Fruit fly (Drosophila melanogaster) whole organism, embryonic: Measurements from ENCODE around the gene Atat.
A peak's percentile ranks its signal among the peaks of the same experiment; 100 is the strongest.

Experiments
- Aef1 ChIP-seq: fragments of 200-800 bp; sonication (Bioruptor generic); IDR thresholded peaks from 3 replicates; pipeline ENCODE4 v1.3.6; 2022; ENCODE audit warnings: missing biosample characterization, missing genetic modification characterization
- Asciz ChIP-seq: fragments of 200-800 bp; sonication (Bioruptor generic); optimal IDR thresholded peaks from 2 replicates; lab custom pipeline; 2017; ENCODE audit warnings: missing biosample characterization, mild to moderate bottlenecking, missing genetic modification characterization, missing genetic modification reagents
- Awh ChIP-seq: fragments of 200-800 bp; sonication (Bioruptor generic); IDR thresholded peaks from 2 replicates; pipeline ENCODE4, ENCODE4 v1.3.6; 2022; ENCODE audit warnings: missing biosample characterization, missing genetic modification characterization
- B-H2 ChIP-seq: fragments of 200-800 bp; sonication (Bioruptor generic); optimal IDR thresholded peaks from 2 replicates; lab custom pipeline; 2018; ENCODE audit warnings: missing biosample characterization, mild to moderate bottlenecking, missing genetic modification characterization
- BEAF-32 ChIP-seq: fragments of 200-800 bp; sonication (Bioruptor generic); optimal IDR thresholded peaks from 3 replicates; lab custom pipeline; 2017; ENCODE audit warnings: missing biosample characterization, missing genetic modification characterization, mild to moderate bottlenecking, moderate library complexity, missing genetic modification reagents
- CG10366 ChIP-seq: fragments of 200-800 bp; sonication (Bioruptor generic); IDR thresholded peaks from 2 replicates; pipeline ENCODE4 v1.3.6; 2022; ENCODE audit warnings: missing biosample characterization, missing genetic modification characterization
- CG14050 ChIP-seq: fragments of 200-800 bp; sonication (Bioruptor generic); IDR thresholded peaks from 3 replicates; pipeline ENCODE4 v1.3.6; 2022; ENCODE audit warnings: missing biosample characterization, missing genetic modification characterization
- CG15514 ChIP-seq: fragments of 200-800 bp; sonication (Bioruptor generic); optimal IDR thresholded peaks from 3 replicates; lab custom pipeline; 2017; ENCODE audit warnings: missing biosample characterization, missing genetic modification characterization, mild to moderate bottlenecking, moderate library complexity, missing genetic modification reagents
- CG15601 ChIP-seq: fragments of 200-800 bp; sonication (Bioruptor generic); optimal IDR thresholded peaks from 3 replicates; lab custom pipeline; 2019; ENCODE audit warnings: missing biosample characterization, mild to moderate bottlenecking, missing genetic modification characterization, moderate library complexity
- CG1603 ChIP-seq: fragments of 200-800 bp; sonication (Bioruptor generic); optimal IDR thresholded peaks from 2 replicates; lab custom pipeline; 2019; ENCODE audit warnings: missing biosample characterization, mild to moderate bottlenecking, missing genetic modification characterization, moderate library complexity
- CG1647 ChIP-seq: fragments of 200-800 bp; sonication (Bioruptor generic); optimal IDR thresholded peaks from 3 replicates; lab custom pipeline; 2016; ENCODE audit warnings: missing biosample characterization, missing genetic modification characterization
- CG17385 ChIP-seq: fragments of 200-800 bp; sonication (Bioruptor generic); optimal IDR thresholded peaks from 3 replicates; lab custom pipeline; 2018; ENCODE audit warnings: missing biosample characterization, mild to moderate bottlenecking, missing genetic modification characterization
- CG17612 ChIP-seq: fragments of 200-800 bp; sonication (Bioruptor generic); IDR thresholded peaks from 2 replicates; pipeline ENCODE4 v1.3.6; 2022; ENCODE audit warnings: missing biosample characterization, missing genetic modification characterization
- CG1792 ChIP-seq: fragments of 200-800 bp; sonication (Bioruptor generic); optimal IDR thresholded peaks from 2 replicates; lab custom pipeline; 2016; ENCODE audit warnings: missing biosample characterization, missing genetic modification characterization
- CG18011 ChIP-seq: fragments of 200-800 bp; sonication (Bioruptor generic); optimal IDR thresholded peaks from 2 replicates; lab custom pipeline; 2017; ENCODE audit warnings: missing biosample characterization, missing genetic modification characterization, mild to moderate bottlenecking, moderate library complexity, missing genotype
- CG2129 ChIP-seq: fragments of 200-800 bp; sonication (Bioruptor generic); IDR thresholded peaks from 2 replicates; pipeline ENCODE4 v1.3.6; 2022; ENCODE audit warnings: missing biosample characterization, missing genetic modification characterization; ENCODE audit not compliant: partially characterized antibody
- CG2199 ChIP-seq: fragments of 200-800 bp; sonication (Bioruptor generic); IDR thresholded peaks from 3 replicates; pipeline ENCODE4 v1.3.6; 2022; ENCODE audit warnings: missing biosample characterization, missing genetic modification characterization
- CG32772 ChIP-seq: fragments of 200-800 bp; sonication (Bioruptor generic); IDR thresholded peaks from 2 replicates; pipeline ENCODE4 v1.3.6; 2022; ENCODE audit warnings: missing biosample characterization, missing genetic modification characterization
- CG4730 ChIP-seq: fragments of 200-800 bp; sonication (Bioruptor generic); IDR thresholded peaks from 2 replicates; pipeline ENCODE4 v1.3.6; 2022; ENCODE audit warnings: missing biosample characterization, missing genetic modification characterization
- CG5180 ChIP-seq: fragments of 200-800 bp; sonication (Bioruptor generic); optimal IDR thresholded peaks from 3 replicates; lab custom pipeline; 2017; ENCODE audit warnings: missing biosample characterization, missing genetic modification characterization, mild to moderate bottlenecking, moderate library complexity, missing genetic modification reagents
- CG8944 ChIP-seq: fragments of 200-800 bp; sonication (Bioruptor generic); optimal IDR thresholded peaks from 3 replicates; lab custom pipeline; 2016; ENCODE audit warnings: missing biosample characterization, missing genetic modification characterization
- CkIIα-i1 ChIP-seq: fragments of 200-800 bp; sonication (Bioruptor generic); IDR thresholded peaks from 2 replicates; pipeline ENCODE4 v1.3.6; 2022; ENCODE audit warnings: missing biosample characterization, missing genetic modification characterization
- D19A ChIP-seq: fragments of 200-800 bp; optimal IDR thresholded peaks from 3 replicates; lab custom pipeline; 2019; ENCODE audit warnings: missing biosample characterization, mild to moderate bottlenecking, missing genetic modification characterization, moderate library complexity
- Deaf1 ChIP-seq: fragments of 200-800 bp; optimal IDR thresholded peaks from 3 replicates; lab custom pipeline; 2019; ENCODE audit warnings: missing biosample characterization, mild to moderate bottlenecking, missing genetic modification characterization, moderate library complexity
- Dip2 ChIP-seq: fragments of 200-800 bp; sonication (Bioruptor generic); IDR thresholded peaks from 2 replicates; pipeline ENCODE4 v1.3.6; 2022; ENCODE audit warnings: missing biosample characterization, missing genetic modification characterization
- Gsc ChIP-seq: fragments of 200-800 bp; sonication (Bioruptor generic); IDR thresholded peaks from 2 replicates; pipeline ENCODE4 v1.3.6; 2022; ENCODE audit warnings: missing biosample characterization, missing genetic modification characterization
- HHEX ChIP-seq: fragments of 200-800 bp; sonication (Bioruptor generic); optimal IDR thresholded peaks from 3 replicates; lab custom pipeline; 2017; ENCODE audit warnings: missing biosample characterization, mild to moderate bottlenecking, missing genetic modification characterization, missing genetic modification reagents
- Hand ChIP-seq: fragments of 200-800 bp; sonication (Bioruptor generic); optimal IDR thresholded peaks from 2 replicates; lab custom pipeline; 2017; ENCODE audit warnings: mild to moderate bottlenecking, missing biosample characterization, missing genetic modification reagents, missing genetic modification characterization
- HmgD ChIP-seq: fragments of 200-800 bp; sonication (Bioruptor generic); optimal IDR thresholded peaks from 3 replicates; lab custom pipeline; 2016; ENCODE audit warnings: missing biosample characterization, missing genetic modification characterization
- Hmx ChIP-seq: fragments of 200-800 bp; sonication (Bioruptor generic); optimal IDR thresholded peaks from 2 replicates; lab custom pipeline; 2016; ENCODE audit warnings: missing biosample characterization, missing genetic modification characterization
- Hr51 ChIP-seq, 2 experiments: fragments of 200-800 bp; sonication (Bioruptor generic); optimal IDR thresholded peaks; 2 replicates in 1 of 2; 3 replicates in 1 of 2; lab custom pipeline; 2016 to 2018; ENCODE audit warnings: missing biosample characterization in 2 of 2, missing genetic modification characterization in 2 of 2, mild to moderate bottlenecking in 1 of 2, moderate library complexity in 1 of 2
- Mad ChIP-seq: fragments of 200-800 bp; sonication (Bioruptor generic); optimal IDR thresholded peaks from 2 replicates; lab custom pipeline; 2016; ENCODE audit warnings: missing biosample characterization, missing genetic modification characterization
- Max ChIP-seq: fragments of 200-800 bp; sonication (Bioruptor generic); optimal IDR thresholded peaks from 2 replicates; lab custom pipeline; 2016; ENCODE audit warnings: missing biosample characterization, mild to moderate bottlenecking, missing genetic modification characterization
- Mrtf ChIP-seq: fragments of 200-800 bp; sonication (Bioruptor generic); IDR thresholded peaks from 3 replicates; pipeline ENCODE4 v1.3.6; 2022; ENCODE audit warnings: missing biosample characterization, missing genetic modification characterization
- Nf-YC ChIP-seq: fragments of 200-800 bp; optimal IDR thresholded peaks from 3 replicates; lab custom pipeline; 2019; ENCODE audit warnings: missing biosample characterization, mild to moderate bottlenecking, missing genetic modification characterization, moderate library complexity
- Optix ChIP-seq: fragments of 200-800 bp; sonication (Bioruptor generic); IDR thresholded peaks from 3 replicates; pipeline ENCODE4 v1.3.6; 2022; ENCODE audit warnings: missing biosample characterization, missing genetic modification characterization
- TFAM ChIP-seq: fragments of 200-800 bp; sonication (Bioruptor generic); optimal IDR thresholded peaks from 2 replicates; lab custom pipeline; 2017; ENCODE audit warnings: missing biosample characterization, missing genetic modification characterization, inconsistent platforms
- bigmax ChIP-seq: fragments of 200-800 bp; sonication (Bioruptor generic); optimal IDR thresholded peaks from 2 replicates; lab custom pipeline; 2018; ENCODE audit warnings: missing biosample characterization, mild to moderate bottlenecking, missing genetic modification characterization
- corto ChIP-seq: fragments of 200-800 bp; sonication (Bioruptor generic); optimal IDR thresholded peaks from 2 replicates; lab custom pipeline; 2016; ENCODE audit warnings: missing biosample characterization, mild to moderate bottlenecking, missing genetic modification characterization, moderate library complexity
- esg ChIP-seq: fragments of 200-800 bp; sonication (Bioruptor generic); conservative IDR thresholded peaks from 2 replicates; pipeline ENCODE4 v1.3.6; 2022; ENCODE audit warnings: missing biosample characterization, missing genetic modification characterization
- fd3F ChIP-seq: fragments of 200-800 bp; sonication (Bioruptor generic); optimal IDR thresholded peaks from 2 replicates; lab custom pipeline; 2018; ENCODE audit warnings: missing biosample characterization, mild to moderate bottlenecking, missing genetic modification characterization, moderate library complexity
- gem ChIP-seq: fragments of 200-800 bp; sonication (Bioruptor generic); optimal IDR thresholded peaks from 2 replicates; lab custom pipeline; 2019; ENCODE audit warnings: missing biosample characterization, mild to moderate bottlenecking, missing genetic modification characterization, moderate library complexity
- gfzf ChIP-seq: fragments of 200-800 bp; sonication (Bioruptor generic); optimal IDR thresholded peaks from 2 replicates; lab custom pipeline; 2016; ENCODE audit warnings: missing biosample characterization, mild to moderate bottlenecking, missing genetic modification characterization, moderate library complexity
- jumu ChIP-seq: fragments of 200-800 bp; sonication (Bioruptor generic); optimal IDR thresholded peaks from 3 replicates; lab custom pipeline; 2016; ENCODE audit warnings: missing biosample characterization, missing genetic modification characterization
- mam ChIP-seq: fragments of 200-800 bp; sonication (Bioruptor generic); optimal IDR thresholded peaks from 3 replicates; lab custom pipeline; 2016; ENCODE audit warnings: missing biosample characterization, missing genetic modification characterization
- pfk ChIP-seq: fragments of 200-800 bp; sonication (Bioruptor generic); optimal IDR thresholded peaks from 2 replicates; lab custom pipeline; 2018; ENCODE audit warnings: missing biosample characterization, mild to moderate bottlenecking, missing genetic modification characterization, moderate library complexity
- stc ChIP-seq: fragments of 200-800 bp; sonication (Bioruptor generic); IDR thresholded peaks from 2 replicates; pipeline ENCODE4 v1.3.6; 2022; ENCODE audit warnings: missing biosample characterization, missing genetic modification characterization
- tio ChIP-seq: fragments of 200-800 bp; sonication (Bioruptor generic); optimal IDR thresholded peaks from 2 replicates; lab custom pipeline; 2017; ENCODE audit warnings: missing biosample characterization, missing genetic modification characterization, inconsistent platforms
- wor ChIP-seq: fragments of 200-800 bp; sonication (Bioruptor generic); IDR thresholded peaks from 2 replicates; pipeline ENCODE4 v1.3.6; 2022; ENCODE audit warnings: missing biosample characterization, missing genetic modification characterization

Atat gene

DNA sequence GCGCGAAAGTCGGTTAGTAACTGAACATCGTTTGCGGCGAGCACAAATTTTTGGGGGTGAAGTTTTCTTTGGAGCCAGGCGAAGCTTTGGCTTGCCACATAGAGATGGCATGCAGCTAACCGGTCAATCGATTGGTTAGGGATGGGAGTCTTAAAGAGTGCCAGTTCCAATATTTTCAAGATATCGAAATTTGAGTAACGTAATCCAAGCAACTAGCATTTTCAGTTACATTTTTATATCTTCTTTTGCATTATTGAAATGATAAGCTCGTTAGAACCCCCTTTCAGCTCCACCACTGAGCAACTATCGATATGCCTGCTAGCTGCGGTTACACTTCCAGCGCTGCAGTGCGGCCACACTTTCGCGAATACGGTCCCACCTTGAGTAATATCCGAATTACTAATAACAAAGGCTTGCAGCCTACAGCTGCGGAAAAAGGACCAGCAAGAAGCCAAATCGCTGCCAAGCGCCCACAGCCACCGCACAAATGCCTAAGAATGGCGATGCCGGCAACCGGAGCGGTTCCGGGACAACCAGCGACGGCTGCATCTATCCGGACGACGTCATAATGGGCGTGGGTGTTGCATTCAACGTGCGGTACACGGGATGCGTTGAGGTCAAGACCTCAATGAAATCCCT is at the start of gene Atat, which contains the start of gene Shc:
Gene Atat (minus strand): TSS at position 103 of the 639 bp plus-strand sequence.
Gene Shc (plus strand): TSS at position 355 of the 639 bp plus-strand sequence.
- peak; percentile 99 for TF ChIP-seq B-H2 (GFP tag; lab: Kevin White, UChicago)
- TF ChIP-seq Mad, result peak; percentile 99
- peak; percentile 98 for TF ChIP-seq CG1603 (tag; lab: Kevin White, UChicago)
- peak; percentile 100 for TF ChIP-seq jumu (GFP tag; lab: Kevin White, UChicago)
- peak; percentile 100 for TF ChIP-seq mam (GFP tag; lab: Kevin White, UChicago)
- peak; percentile 98 for TF ChIP-seq Awh (GFP tag; lab: Robert Waterston, UW)
- TF ChIP-seq Deaf1 (tag; lab: Kevin White, UChicago), result peak; percentile 84
- TF ChIP-seq Aef1 (GFP tag; lab: Robert Waterston, UW), result peak; percentile 100
- TF ChIP-seq Asciz (GFP tag; lab: Kevin White, UChicago), result peak; percentile 92
- peak; percentile 99 for TF ChIP-seq gem (tag; lab: Kevin White, UChicago)
- peak; percentile 100 for TF ChIP-seq esg (GFP tag; lab: Robert Waterston, UW)
- TF ChIP-seq CkIIα-i1 (GFP tag; lab: Robert Waterston, UW), result peak; percentile 97
- peak; percentile 97 for TF ChIP-seq Hmx (GFP tag; lab: Kevin White, UChicago)
- TF ChIP-seq CG15514, result peak; percentile 96
- TF ChIP-seq TFAM (GFP tag; lab: Kevin White, UChicago), result peak; percentile 89
- TF ChIP-seq CG10366, result peak; percentile 100
- TF ChIP-seq gfzf (GFP tag; lab: Kevin White, UChicago), result peak; percentile 89
- TF ChIP-seq bigmax (GFP tag; lab: Kevin White, UChicago), result peak; percentile 72
- TF ChIP-seq HmgD (GFP tag; lab: Kevin White, UChicago), result peak; percentile 100
- peak; percentile 99 for TF ChIP-seq CG4730
- peak; percentile 99 for TF ChIP-seq fd3F (GFP tag; lab: Kevin White, UChicago)
- TF ChIP-seq Dip2 (GFP tag; lab: Robert Waterston, UW), result peak; percentile 83
- TF ChIP-seq tio (GFP tag; lab: Kevin White, UChicago), result peak; percentile 99
- TF ChIP-seq HHEX (GFP tag; lab: Kevin White, UChicago), result peak; percentile 99
- TF ChIP-seq CG8944, result peak; percentile 100
- TF ChIP-seq Hr51 (GFP tag; optimal IDR thresholded peaks at IDR 0.05; lab: Kevin White, UChicago), result peak; percentile 97 to 100
- TF ChIP-seq CG14050, result peak; percentile 99
- peak; percentile 99 for TF ChIP-seq BEAF-32 (GFP tag; lab: Kevin White, UChicago)
- peak; percentile 100 for TF ChIP-seq CG32772 (GFP tag; lab: Robert Waterston, UW)
- TF ChIP-seq Nf-YC (tag; lab: Kevin White, UChicago), result peak; percentile 91
- peak; percentile 97 for TF ChIP-seq CG15601 (tag; lab: Kevin White, UChicago)
- peak; percentile 83 for TF ChIP-seq CG5180 (GFP tag; lab: Kevin White, UChicago)
- TF ChIP-seq corto (GFP tag; lab: Kevin White, UChicago), result peak; percentile 89
- TF ChIP-seq D19A, result peak; percentile 89
- peak; percentile 99 for TF ChIP-seq wor (GFP tag; lab: Robert Waterston, UW)
- peak; percentile 93 for TF ChIP-seq CG18011 (GFP tag; lab: Kevin White, UChicago)
- TF ChIP-seq CG2129, result peak; percentile 76
- TF ChIP-seq CG17612 (GFP tag; lab: Robert Waterston, UW), result peak; percentile 99
- peak; percentile 99 for TF ChIP-seq CG1792 (GFP tag; lab: Kevin White, UChicago)
- peak; percentile 99 for TF ChIP-seq Optix (GFP tag; lab: Robert Waterston, UW)
- TF ChIP-seq Gsc, result peak; percentile 99
- peak; percentile 99 for TF ChIP-seq CG2199
- peak; percentile 95 for TF ChIP-seq CG17385 (GFP tag; lab: Kevin White, UChicago)
- TF ChIP-seq Hand (GFP tag; lab: Kevin White, UChicago), result peak; percentile 93
- peak; percentile 66 for TF ChIP-seq pfk (GFP tag; lab: Kevin White, UChicago)
- peak; percentile 99 for TF ChIP-seq Max (GFP tag; lab: Kevin White, UChicago)
- TF ChIP-seq stc (GFP tag; lab: Robert Waterston, UW), result peak; percentile 98
- TF ChIP-seq CG1647 (GFP tag; lab: Kevin White, UChicago), result peak; percentile 99
- TF ChIP-seq Mrtf, result peak; percentile 100
